Worm (Caenorhabditis elegans): ENCODE data around the gene clec-82.

DNA sequence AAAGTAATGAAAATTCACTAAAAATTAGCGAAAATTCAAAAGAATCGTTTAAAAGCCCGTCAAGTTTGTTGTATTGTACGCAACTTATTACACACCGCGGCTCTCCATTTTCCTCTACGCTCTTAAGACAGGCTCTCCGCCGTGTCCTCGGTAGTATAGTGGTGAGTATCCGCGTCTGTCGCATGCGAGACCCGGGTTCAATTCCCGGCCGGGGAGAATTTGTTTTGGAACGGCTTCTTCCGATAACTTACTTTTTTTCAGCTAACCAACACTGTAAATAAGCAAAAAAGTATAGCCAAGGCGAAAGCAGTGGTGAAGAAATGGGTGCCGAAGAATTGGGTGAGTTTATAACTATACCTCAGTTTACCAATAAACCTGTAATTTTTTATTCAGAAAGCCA is 33.3 kb upstream of the clec-82 start:
- TF ChIP-seq fax-1 (tag; optimal IDR thresholded peaks at IDR 0.05) (no peak), ceh-18 (tag; optimal IDR thresholded peaks at IDR 0.05) (no peak), ama-1 (optimal IDR thresholded peaks at IDR 0.05) (no peak)

Measured in whole organism, late embryonic.